In the genomic region with DNA sequence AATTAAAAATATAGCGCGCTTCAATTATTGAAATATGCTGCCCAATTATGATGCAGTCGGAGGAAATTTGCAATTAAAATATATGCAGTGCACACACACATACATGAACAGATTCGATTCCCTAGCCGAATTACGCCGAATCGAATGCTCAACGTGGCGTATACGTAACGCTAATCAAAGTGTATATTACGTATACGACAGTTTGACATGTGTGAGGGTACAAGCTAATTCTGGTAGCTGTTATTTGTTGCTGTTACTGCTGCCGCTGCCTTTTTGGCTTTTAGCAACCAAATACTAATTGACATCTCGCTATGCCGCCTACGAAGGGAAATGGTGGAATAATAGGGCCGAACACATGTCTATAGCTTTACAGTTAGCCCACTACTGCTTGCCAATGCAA, we compare ENCODE assay signal across 2 fruit fly cellular contexts.
TF ChIP-seq lines count a peak whose summit lies in the region.

No protein-coding gene starts in this region.

- no peak for TF ChIP-seq CTCF in whole organism, embryonic (GFP tag; optimal IDR thresholded peaks at IDR 0.05; lab: Kevin White, UChicago)

TF ChIP-seq in whole organism, adult, 20 proteins besides CTCF, POLR2A, EP300 and RAD21:
- no peak for TF ChIP-seq CG5204 (GFP tag; optimal IDR thresholded peaks at IDR 0.05; lab: Kevin White, UChicago)
- no peak for TF ChIP-seq Hr96 (GFP tag; optimal IDR thresholded peaks at IDR 0.05; lab: Kevin White, UChicago)
- TF ChIP-seq CG1620 (GFP tag; optimal IDR thresholded peaks at IDR 0.05; lab: Kevin White, UChicago): no peak
- TF ChIP-seq kay (GFP tag; lab: Kevin White, UChicago; ENCODE audit: borderline replicate concordance): peak; percentile 61
- no peak for TF ChIP-seq cnc (optimal IDR thresholded peaks at IDR 0.05; lab: Kevin White, UChicago)
- no peak for TF ChIP-seq toe (GFP tag; optimal IDR thresholded peaks at IDR 0.05; lab: Kevin White, UChicago)
- TF ChIP-seq tj (GFP tag; optimal IDR thresholded peaks at IDR 0.05; lab: Kevin White, UChicago): no peak
- no peak for TF ChIP-seq pad (GFP tag; optimal IDR thresholded peaks at IDR 0.05; lab: Kevin White, UChicago)
- TF ChIP-seq CG7101 (tag; optimal IDR thresholded peaks at IDR 0.05; lab: Kevin White, UChicago): no peak

TF ChIP-seq in whole organism, embryonic, 481 proteins besides CTCF, POLR2A, EP300 and RAD21:
- TF ChIP-seq Ptx1 (GFP tag; IDR thresholded peaks at IDR 0.05; lab: Robert Waterston, UW) (no peak), pum (GFP tag; optimal IDR thresholded peaks at IDR 0.05; lab: Kevin White, UChicago) (no peak), CG2678 (tag; optimal IDR thresholded peaks at IDR 0.05; lab: Kevin White, UChicago) (no peak), Dip3 (GFP tag; optimal IDR thresholded peaks at IDR 0.05; lab: Kevin White, UChicago) (no peak), pb (GFP tag; optimal IDR thresholded peaks at IDR 0.05; lab: Kevin White, UChicago) (no peak), nau (GFP tag; optimal IDR thresholded peaks at IDR 0.05; lab: Kevin White, UChicago) (no peak), tup (GFP tag; optimal IDR thresholded peaks at IDR 0.05; lab: Kevin White, UChicago) (no peak), CG3847 (GFP tag; IDR thresholded peaks at IDR 0.05; lab: Robert Waterston, UW) (no peak), CG7928 (GFP tag; optimal IDR thresholded peaks at IDR 0.05; lab: Kevin White, UChicago) (no peak), fd3F (GFP tag; optimal IDR thresholded peaks at IDR 0.05; lab: Kevin White, UChicago) (no peak), CG8765 (GFP tag; IDR thresholded peaks at IDR 0.05; lab: Robert Waterston, UW) (no peak), CG16779 (GFP tag; IDR thresholded peaks at IDR 0.05; lab: Robert Waterston, UW) (0 out of 2 replicates have a peak, but pooled peaks have one; percentile 27), aop (GFP tag; IDR thresholded peaks at IDR 0.05; lab: Robert Waterston, UW) (no peak), Gug (GFP tag; IDR thresholded peaks at IDR 0.05; lab: Robert Waterston, UW) (no peak), abd-A (tag; optimal IDR thresholded peaks at IDR 0.05; lab: Kevin White, UChicago) (no peak), CG7372 (GFP tag; IDR thresholded peaks at IDR 0.05; lab: Robert Waterston, UW) (peak; percentile 92), kah (GFP tag; optimal IDR thresholded peaks at IDR 0.05; lab: Kevin White, UChicago) (no peak), ems (GFP tag; optimal IDR thresholded peaks at IDR 0.05; lab: Kevin White, UChicago) (no peak), Ets65A (GFP tag; lab: Kevin White, UChicago) (peak; percentile 52), crc (GFP tag; optimal IDR thresholded peaks at IDR 0.05; lab: Kevin White, UChicago) (no peak), CG9437 (GFP tag; optimal IDR thresholded peaks at IDR 0.05; lab: Kevin White, UChicago) (peak; percentile 31), org-1 (GFP tag; optimal IDR thresholded peaks at IDR 0.05; lab: Kevin White, UChicago) (no peak), BtbVII (GFP tag; optimal IDR thresholded peaks at IDR 0.05; lab: Kevin White, UChicago) (no peak), CG10267 (tag; optimal IDR thresholded peaks at IDR 0.05; lab: Kevin White, UChicago) (no peak), Med (GFP tag; lab: Kevin White, UChicago) (peak; percentile 25), Ravus (GFP tag; IDR thresholded peaks at IDR 0.05; lab: Robert Waterston, UW) (no peak), usp (GFP tag; optimal IDR thresholded peaks at IDR 0.05; lab: Kevin White, UChicago) (no peak), gcm2 (GFP tag; optimal IDR thresholded peaks at IDR 0.05; lab: Kevin White, UChicago) (no peak)
TF ChIP-seq in whole organism, embryonic: peak in this region for 5.

Comparison
In these comparisons a context has a peak if more than half of its experiments do, and no peak if none do; other contexts are left out.
1. Of the 1 proteins assayed by ChIP-seq in both whole organism, embryonic and whole organism, adult: peak only in whole organism, embryonic: none; only in whole organism, adult: kay; in both: none; in neither: 0.